Worm (Caenorhabditis elegans) whole organism, young adult: ENCODE results near the gene cnep-1.
A peak's percentile ranks its signal among the peaks of the same experiment; 100 is the strongest.

Experiments used
- C06A6.2 ChIP-seq: fragments of 200-800 bp; sonication (Bioruptor generic); conservative IDR thresholded peaks from 2 replicates; pipeline ENCODE4 v1.3.6; 2022; ENCODE audit warnings: missing genetic modification characterization, missing compliant biosample characterization
- D2030.7 ChIP-seq: fragments of 200-800 bp; sonication (Bioruptor generic); IDR thresholded peaks from 2 replicates; pipeline ENCODE4 v1.3.6; 2022; ENCODE audit warnings: missing genetic modification reagents, missing genetic modification characterization, missing compliant biosample characterization
- F22D6.2 ChIP-seq: sonication (generic microtip); optimal IDR thresholded peaks from 2 replicates; lab custom pipeline; 2016; ENCODE audit warnings: mild to moderate bottlenecking, missing genetic modification characterization, missing compliant biosample characterization
- F39B2.1 ChIP-seq: fragments of 200-800 bp; sonication (Bioruptor generic); IDR thresholded peaks from 2 replicates; pipeline ENCODE4 v1.3.6; 2022; ENCODE audit warnings: missing genetic modification reagents, missing genetic modification characterization, missing compliant biosample characterization
- Y79H2A.3 ChIP-seq: fragments of 200-800 bp; sonication (Bioruptor generic); conservative IDR thresholded peaks from 2 replicates; pipeline ENCODE4 v1.3.6; 2022; ENCODE audit warnings: missing genetic modification reagents, missing genetic modification characterization, missing compliant biosample characterization
- ama-1 ChIP-seq, 3 experiments: fragments of 150-350 bp in 1 of 3; sonication (generic microtip) in 2 of 3; optimal IDR thresholded peaks; 2 replicates each; lab custom pipeline; 2014 to 2018; ENCODE audit warnings: missing biosample characterization in 2 of 3, missing genetic modification characterization in 2 of 3, missing genetic modification reagents in 2 of 3
- aptf-2 ChIP-seq: fragments of 200-800 bp; sonication (Bioruptor generic); conservative IDR thresholded peaks from 2 replicates; pipeline ENCODE4 v1.3.6; 2022; ENCODE audit warnings: missing genetic modification reagents, missing genetic modification characterization, missing compliant biosample characterization
- attf-6 ChIP-seq: fragments of 200-800 bp; sonication (Bioruptor generic); IDR thresholded peaks from 2 replicates; pipeline ENCODE4 v1.3.6; 2022; ENCODE audit warnings: missing genetic modification reagents, missing genetic modification characterization, missing compliant biosample characterization
- ccch-3 ChIP-seq: fragments of 200-800 bp; sonication (Bioruptor generic); optimal IDR thresholded peaks from 2 replicates; lab custom pipeline; 2018; ENCODE audit warnings: mild to moderate bottlenecking, missing genetic modification characterization, missing compliant biosample characterization
- cebp-1 ChIP-seq, 2 experiments: fragments of 200-800 bp in 1 of 2; sonication (Bioruptor generic) in 1 of 2; sonication (generic microtip) in 1 of 2; IDR thresholded peaks in 1 of 2; optimal IDR thresholded peaks in 1 of 2; 2 replicates each; pipeline versions ENCODE4 v1.3.6 to Lab custom; 2017 to 2022; ENCODE audit warnings: missing compliant biosample characterization in 2 of 2, missing genetic modification characterization in 2 of 2, mild to moderate bottlenecking in 1 of 2, missing genetic modification reagents in 1 of 2, moderate library complexity in 1 of 2
- cebp-2 ChIP-seq: fragments of 200-800 bp; sonication (Bioruptor generic); IDR thresholded peaks from 2 replicates; pipeline ENCODE4 v1.3.6; 2022; ENCODE audit warnings: missing genetic modification characterization, missing compliant biosample characterization
- ceh-58 ChIP-seq: fragments of 200-800 bp; sonication (Bioruptor generic); IDR thresholded peaks from 2 replicates; pipeline ENCODE4 v1.3.6; 2022; ENCODE audit warnings: missing genetic modification characterization, missing compliant biosample characterization
- chd-7 ChIP-seq: sonication (generic microtip); optimal IDR thresholded peaks from 2 replicates; lab custom pipeline; 2016; ENCODE audit warnings: mild to moderate bottlenecking, missing genetic modification characterization, moderate library complexity, missing compliant biosample characterization
- die-1 ChIP-seq: sonication (generic microtip); optimal IDR thresholded peaks from 2 replicates; lab custom pipeline; 2016; ENCODE audit warnings: missing genotype, mild to moderate bottlenecking, missing genetic modification characterization, missing compliant biosample characterization
- egrh-3 ChIP-seq: fragments of 200-800 bp; sonication (Bioruptor generic); IDR thresholded peaks from 2 replicates; pipeline ENCODE4 v1.3.6; 2022; ENCODE audit warnings: missing genetic modification reagents, missing genetic modification characterization, missing compliant biosample characterization
- hmg-20 ChIP-seq: fragments of 200-800 bp; sonication (Bioruptor generic); IDR thresholded peaks from 2 replicates; pipeline ENCODE4 v1.3.6; 2022; ENCODE audit warnings: missing genetic modification reagents, missing genetic modification characterization, missing compliant biosample characterization
- hsf-1 ChIP-seq: fragments of 200-800 bp; sonication (Bioruptor generic); IDR thresholded peaks from 2 replicates; pipeline ENCODE4 v1.3.6; 2022; ENCODE audit warnings: missing genetic modification reagents, missing genetic modification characterization, missing compliant biosample characterization
- let-607 ChIP-seq, 2 experiments: fragments of 200-800 bp in 1 of 2; sonication (Bioruptor generic) in 1 of 2; sonication (generic microtip) in 1 of 2; optimal IDR thresholded peaks; 2 replicates each; lab custom pipeline; 2016 to 2018; ENCODE audit warnings: mild to moderate bottlenecking in 2 of 2, missing compliant biosample characterization in 2 of 2, missing genetic modification characterization in 2 of 2, moderate library complexity in 2 of 2, missing genotype in 1 of 2
- lin-26 ChIP-seq: fragments of 200-800 bp; sonication (Bioruptor generic); IDR thresholded peaks from 2 replicates; pipeline ENCODE4 v1.3.6; 2022; ENCODE audit warnings: missing genetic modification reagents, missing genetic modification characterization, missing compliant biosample characterization
- lin-40 ChIP-seq: sonication (generic microtip); optimal IDR thresholded peaks from 2 replicates; lab custom pipeline; 2016; ENCODE audit warnings: missing genetic modification characterization, mild to moderate bottlenecking, missing compliant biosample characterization, missing genotype, missing genetic modification reagents
- lin-54 ChIP-seq: fragments of 200-800 bp; sonication (Bioruptor generic); optimal IDR thresholded peaks from 2 replicates; lab custom pipeline; 2018; ENCODE audit warnings: mild to moderate bottlenecking, missing genetic modification characterization, missing compliant biosample characterization
- lsy-27 ChIP-seq: sonication (generic microtip); optimal IDR thresholded peaks from 2 replicates; lab custom pipeline; 2017; ENCODE audit warnings: missing genetic modification characterization, mild to moderate bottlenecking, missing compliant biosample characterization, antibody characterized with exemption, missing genotype, borderline replicate concordance; ENCODE audit not compliant: insufficient read depth
- mcd-1 ChIP-seq: fragments of 200-800 bp; sonication (Bioruptor generic); IDR thresholded peaks from 2 replicates; pipeline ENCODE4 v1.3.6; 2022; ENCODE audit warnings: missing genetic modification reagents, missing genetic modification characterization, missing compliant biosample characterization
- nfya-1 ChIP-seq: sonication (generic microtip); optimal IDR thresholded peaks from 2 replicates; lab custom pipeline; 2017; ENCODE audit warnings: antibody characterized with exemption, missing compliant biosample characterization, missing genetic modification characterization, borderline replicate concordance; ENCODE audit not compliant: insufficient read depth
- nfyb-1 ChIP-seq: fragments of 200-800 bp; sonication (Bioruptor generic); IDR thresholded peaks from 2 replicates; pipeline ENCODE4 v1.3.6; 2022; ENCODE audit warnings: missing genetic modification reagents, missing genetic modification characterization, missing compliant biosample characterization
- nhr-80 ChIP-seq: sonication (generic microtip); optimal IDR thresholded peaks from 2 replicates; lab custom pipeline; 2016; ENCODE audit warnings: missing genetic modification characterization, missing compliant biosample characterization
- rcor-1 ChIP-seq: fragments of 200-800 bp; sonication (Bioruptor generic); IDR thresholded peaks from 2 replicates; pipeline ENCODE4 v1.3.6; 2022; ENCODE audit warnings: missing genetic modification reagents, missing genetic modification characterization, missing compliant biosample characterization
- repo-1 ChIP-seq: sonication (generic microtip); optimal IDR thresholded peaks from 2 replicates; lab custom pipeline; 2017; ENCODE audit warnings: mild to moderate bottlenecking, missing genetic modification characterization, missing compliant biosample characterization
- snpc-1.3 ChIP-seq: sonication (generic microtip); optimal IDR thresholded peaks from 2 replicates; lab custom pipeline; 2017; ENCODE audit warnings: missing genetic modification characterization, mild to moderate bottlenecking, missing compliant biosample characterization, antibody characterized with exemption, moderate library complexity, missing genotype, missing genetic modification reagents; ENCODE audit not compliant: insufficient read depth
- zim-3 ChIP-seq: sonication (generic microtip); optimal IDR thresholded peaks from 2 replicates; lab custom pipeline; 2017; ENCODE audit warnings: mild to moderate bottlenecking, missing genetic modification characterization, moderate library complexity, missing compliant biosample characterization
- ztf-6 ChIP-seq: fragments of 200-800 bp; sonication (Bioruptor generic); IDR thresholded peaks from 2 replicates; pipeline ENCODE4 v1.3.6; 2022; ENCODE audit warnings: missing genetic modification reagents, missing genetic modification characterization, missing compliant biosample characterization

The cnep-1 gene

DNA sequence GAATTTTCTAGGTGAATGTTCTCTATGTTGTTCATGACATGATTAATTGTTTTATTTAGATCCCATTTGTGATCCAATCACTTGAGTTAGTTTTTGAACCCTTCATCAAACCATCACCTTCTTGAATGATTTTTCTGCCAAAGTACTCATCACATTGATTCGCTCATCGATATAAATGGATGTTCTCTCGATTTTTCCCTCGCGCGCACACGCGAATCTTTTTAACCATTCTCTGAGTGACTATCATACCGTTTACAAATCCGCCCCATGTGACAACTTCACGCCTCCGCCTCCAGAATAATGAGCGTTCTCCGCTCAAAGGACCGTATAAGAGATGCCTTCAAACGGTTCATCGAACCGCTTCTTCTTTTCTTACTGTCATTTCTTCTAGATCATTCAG, 32.7 kb downstream of the cnep-1 start:
- TF ChIP-seq snpc-1.3 (tag; lab: Kevin White, UChicago), result no peak
- TF ChIP-seq C06A6.2 (GFP tag; lab: Robert Waterston, UW), result peak; percentile 49; the same call in 1 of the 2 replicates
- no peak for TF ChIP-seq nhr-80 (tag; lab: Kevin White, UChicago)
- peak; percentile 39; the same call in 1 of the 2 replicates for TF ChIP-seq lin-26 (GFP tag; lab: Robert Waterston, UW)
- no peak for TF ChIP-seq attf-6 (GFP tag; lab: Robert Waterston, UW)
- no peak for TF ChIP-seq ceh-58 (GFP tag; lab: Robert Waterston, UW)

ce11 chrII:7343668-7344067, 33.5 kb downstream of the cnep-1 start:
- TF ChIP-seq cebp-1 (GFP tag; IDR thresholded peaks at IDR 0.05; lab: Robert Waterston, UW) (no peak), cebp-1 (tag; optimal IDR thresholded peaks at IDR 0.05; lab: Kevin White, UChicago) (peak; percentile 1), repo-1 (no peak), ama-1 (optimal IDR thresholded peaks at IDR 0.05; lab: Kevin White, UChicago) (peak; percentile 24), ama-1 (GFP tag; optimal IDR thresholded peaks at IDR 0.05; lab: Kevin White, UChicago) (no peak), chd-7 (tag; lab: Kevin White, UChicago) (peak; percentile 13)

DNA sequence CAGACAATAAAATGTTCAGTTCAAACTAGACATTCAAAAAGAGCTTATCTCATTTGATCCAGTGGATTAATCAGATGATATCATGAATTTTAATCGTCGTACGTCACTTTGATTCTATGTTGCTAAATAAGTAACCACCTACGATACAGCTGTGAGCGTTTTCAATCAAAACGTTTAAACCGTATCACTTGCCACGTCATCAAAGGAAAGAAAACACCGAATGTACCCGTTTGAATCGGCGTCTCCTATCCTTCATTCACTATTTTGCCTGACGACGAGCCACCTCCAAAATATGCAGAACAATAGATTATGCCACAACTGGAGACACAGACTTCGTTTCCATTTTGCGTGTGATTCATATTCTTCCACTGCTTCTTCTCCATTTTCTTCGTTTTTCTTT, 35.7 kb downstream of the cnep-1 start:
- TF ChIP-seq ccch-3 (no peak), lsy-27 (tag; lab: Kevin White, UChicago) (no peak), egrh-3 (no peak), rcor-1 (GFP tag; lab: Robert Waterston, UW) (no peak)

DNA sequence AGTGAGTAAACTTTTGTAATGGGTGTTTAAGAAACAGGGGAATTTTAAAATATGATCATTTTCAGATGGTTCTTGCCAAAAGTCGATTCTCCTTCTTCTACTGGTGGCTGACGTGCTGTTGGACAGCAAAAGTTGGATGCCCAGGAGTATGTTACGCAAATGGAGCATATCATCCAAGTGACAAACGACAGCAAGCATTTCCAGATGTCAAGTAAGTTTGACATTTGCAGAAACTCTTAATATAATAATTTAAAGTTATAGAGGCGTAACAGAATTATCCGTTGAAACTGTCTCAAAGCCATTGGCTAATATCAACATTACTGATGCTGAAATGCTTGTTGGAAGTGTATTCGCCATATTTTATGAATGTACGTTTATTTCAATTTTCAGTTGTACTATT, 37.9 kb downstream of the cnep-1 start:
- no peak for TF ChIP-seq F39B2.1 (GFP tag; lab: Robert Waterston, UW)
- TF ChIP-seq D2030.7 (GFP tag; lab: Robert Waterston, UW), result no peak
- no peak for TF ChIP-seq cebp-2 (GFP tag; lab: Robert Waterston, UW)
- no peak for TF ChIP-seq hmg-20
- no peak for TF ChIP-seq lin-54 (GFP tag; lab: Kevin White, UChicago)
- TF ChIP-seq mcd-1 (GFP tag; lab: Robert Waterston, UW), result no peak
- TF ChIP-seq F22D6.2 (tag; lab: Kevin White, UChicago), result no peak
- no peak for TF ChIP-seq ccch-3
- TF ChIP-seq die-1 (tag; lab: Kevin White, UChicago), result no peak
- TF ChIP-seq Y79H2A.3 (GFP tag; lab: Robert Waterston, UW), result no peak
- no peak for TF ChIP-seq ztf-6
- no peak for TF ChIP-seq nfyb-1
- no peak for TF ChIP-seq nfya-1 (tag; lab: Kevin White, UChicago)
- TF ChIP-seq hsf-1 (GFP tag; lab: Robert Waterston, UW), result no peak
- TF ChIP-seq, all 124 proteins: peak for 0

DNA sequence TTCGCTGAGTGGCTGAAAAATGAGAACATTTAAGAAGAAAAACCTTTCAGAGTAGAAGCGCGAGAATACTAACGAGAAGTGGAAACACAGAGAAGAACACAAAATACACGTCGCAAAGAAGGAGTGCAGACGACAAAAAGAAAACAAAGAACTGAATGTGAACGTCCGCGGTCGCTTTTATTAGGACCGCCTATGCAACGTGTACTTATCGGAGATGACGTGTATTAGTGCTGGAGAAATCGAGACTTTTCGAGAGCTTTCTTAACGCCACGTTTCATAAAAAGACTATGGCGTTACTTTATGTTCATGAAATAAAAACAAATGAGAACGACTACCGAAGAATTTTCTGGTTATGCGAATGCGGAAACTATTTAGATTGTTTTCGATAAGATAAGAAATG, 42.4 kb downstream of the cnep-1 start, which contains the start of gene hsp-4:
TSS of gene hsp-4 (minus strand) at position 139 of the 400 bp plus-strand sequence.
- TF ChIP-seq lin-40 (tag; lab: Kevin White, UChicago), result no peak
- TF ChIP-seq zim-3 (tag; lab: Kevin White, UChicago), result no peak
- TF ChIP-seq hsf-1 (GFP tag; lab: Robert Waterston, UW), result peak; percentile 54; the same call in 1 of the 2 replicates
- TF ChIP-seq let-607 (tag; optimal IDR thresholded peaks at IDR 0.05; lab: Kevin White, UChicago), result peak in 1 of 2 experiments; percentile 70
- TF ChIP-seq aptf-2 (GFP tag; lab: Robert Waterston, UW), result 0 out of 2 replicates have a peak, but pooled peaks have one; percentile 9
